Worm (Caenorhabditis elegans) whole organism, L1 larva: ENCODE data around the gene srh-22.

ENCODE experiments used
- snu-23 ChIP-seq: sonication (generic microtip); optimal IDR thresholded peaks from 2 replicates; lab custom pipeline; 2016; ENCODE audit warnings: missing genetic modification characterization, missing compliant biosample characterization
- sptf-1 ChIP-seq: fragments of 150-350 bp; optimal IDR thresholded peaks from 2 replicates; lab custom pipeline; 2014; ENCODE audit warnings: missing biosample characterization, missing genetic modification characterization

DNA sequence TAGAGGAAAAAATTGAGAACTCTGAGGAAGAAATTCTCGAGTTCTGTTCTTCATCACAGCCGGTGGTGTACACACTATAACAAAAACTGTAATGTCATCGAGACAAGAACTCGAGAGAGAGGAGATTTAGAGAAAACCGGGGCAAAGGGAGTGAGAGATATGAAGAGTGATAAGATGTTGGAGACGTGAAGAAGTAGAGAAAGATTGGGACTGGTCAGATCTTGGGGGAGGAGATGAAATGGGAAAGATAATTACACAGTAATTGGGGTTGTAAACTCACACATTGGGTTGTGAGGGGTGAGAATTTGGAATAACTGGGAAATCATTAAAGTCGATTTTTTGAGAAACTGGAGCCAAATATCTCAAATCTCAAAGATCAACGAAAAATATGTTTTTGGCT is 43.7 kb downstream of the srh-22 start:
- no peak for TF ChIP-seq sptf-1 (tag; lab: Kevin White, UChicago)
- TF ChIP-seq snu-23 (GFP tag; lab: Kevin White, UChicago) = no peak
